Worm (Caenorhabditis elegans) whole organism, L3 larva: ENCODE data around the gene idpp-9.

Experiments
- aly-2 ChIP-seq: fragments of 150-350 bp; optimal IDR thresholded peaks from 2 replicates; lab custom pipeline; 2014; ENCODE audit warnings: missing biosample characterization, missing genetic modification characterization
- elt-3 ChIP-seq, 3 experiments: fragments of 150-350 bp in 1 of 3; sonication (generic microtip) in 2 of 3; optimal IDR thresholded peaks; 2 replicates in 2 of 3; 4 replicates in 1 of 3; lab custom pipeline; 2014 to 2017; ENCODE audit warnings: missing biosample characterization in 3 of 3, missing genetic modification characterization in 3 of 3
- lin-15B ChIP-seq: fragments of 150-350 bp; optimal IDR thresholded peaks from 2 replicates; lab custom pipeline; 2014; ENCODE audit warnings: missing biosample characterization, missing genetic modification characterization
- lin-39 ChIP-seq: fragments of 150-350 bp; optimal IDR thresholded peaks from 2 replicates; lab custom pipeline; 2018; ENCODE audit warnings: missing biosample characterization, missing genetic modification reagents, missing genetic modification characterization
- mdl-1 ChIP-seq: fragments of 150-350 bp; optimal IDR thresholded peaks from 2 replicates; lab custom pipeline; 2014; ENCODE audit warnings: missing biosample characterization, missing genetic modification characterization
- nfya-1 ChIP-seq: sonication (generic microtip); optimal IDR thresholded peaks from 2 replicates; lab custom pipeline; 2017; ENCODE audit warnings: missing genetic modification characterization, mild to moderate bottlenecking, missing compliant biosample characterization, antibody characterized with exemption, moderate library complexity; ENCODE audit not compliant: insufficient read depth
- nhr-77 ChIP-seq: fragments of 150-350 bp; optimal IDR thresholded peaks from 2 replicates; lab custom pipeline; 2014; ENCODE audit warnings: missing biosample characterization, missing genetic modification characterization
- pha-4 ChIP-seq: fragments of 150-350 bp; optimal IDR thresholded peaks from 2 replicates; lab custom pipeline; 2014; ENCODE audit warnings: missing biosample characterization, missing genetic modification reagents, missing genetic modification characterization
- skn-1 ChIP-seq: fragments of 150-350 bp; optimal IDR thresholded peaks from 2 replicates; lab custom pipeline; 2014; ENCODE audit warnings: missing biosample characterization, missing genetic modification characterization
- snpc-4 ChIP-seq: fragments of 150-350 bp; optimal IDR thresholded peaks from 2 replicates; lab custom pipeline; 2014; ENCODE audit warnings: missing biosample characterization, missing genetic modification characterization
- unc-62 ChIP-seq: fragments of 150-350 bp; sonication (generic microtip); optimal IDR thresholded peaks from 4 replicates; lab custom pipeline; 2014; ENCODE audit warnings: missing biosample characterization, missing genetic modification reagents, missing genetic modification characterization
- zag-1 ChIP-seq: fragments of 150-350 bp; optimal IDR thresholded peaks from 2 replicates; lab custom pipeline; 2014; ENCODE audit warnings: missing biosample characterization, missing genetic modification characterization
- ztf-11 ChIP-seq: fragments of 150-350 bp; optimal IDR thresholded peaks from 2 replicates; lab custom pipeline; 2014; ENCODE audit warnings: missing biosample characterization, missing genetic modification characterization

DNA sequence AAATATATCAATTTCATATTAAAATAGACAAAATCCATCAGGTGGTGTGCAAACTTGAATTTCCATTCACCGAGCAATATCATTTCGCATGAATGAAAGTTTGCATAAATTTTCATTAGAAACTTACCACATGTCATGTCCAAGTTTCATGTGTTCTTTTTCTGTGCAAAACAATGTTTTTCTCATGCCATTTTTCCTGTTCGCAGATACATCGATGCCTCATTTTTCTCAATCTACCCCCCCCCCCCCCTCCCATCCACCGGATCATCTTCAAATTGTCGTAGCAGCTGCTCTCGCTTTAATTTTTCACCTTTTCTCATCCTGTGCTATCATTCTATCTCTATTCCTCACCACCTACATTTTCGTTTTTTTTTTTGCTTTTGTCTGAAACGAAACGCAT is 23.3 kb upstream of the idpp-9 start, which contains the start of gene T19D2.3:
- TF ChIP-seq snpc-4 (tag; lab: Kevin White, UChicago) (no peak), pha-4 (tag; lab: Kevin White, UChicago) (no peak), aly-2 (tag; lab: Kevin White, UChicago) (no peak), skn-1 (tag; lab: Kevin White, UChicago) (no peak), zag-1 (tag; lab: Kevin White, UChicago) (no peak), lin-39 (no peak), mdl-1 (tag; lab: Kevin White, UChicago) (no peak), nfya-1 (tag; lab: Kevin White, UChicago) (no peak), elt-3 (tag; optimal IDR thresholded peaks at IDR 0.05; lab: Kevin White, UChicago) (no peak), nhr-77 (no peak), ztf-11 (tag; lab: Kevin White, UChicago) (no peak), lin-15B (no peak), unc-62 (GFP tag; lab: Kevin White, UChicago) (no peak)
